Fruit fly (Drosophila melanogaster) whole organism, embryonic: ENCODE results near the gene RIOK2.

Experiments used
- CG16779 ChIP-seq: fragments of 200-800 bp; sonication (Bioruptor generic); IDR thresholded peaks from 2 replicates; pipeline ENCODE4 v1.3.6; 2022; ENCODE audit warnings: missing biosample characterization, missing genetic modification characterization
- CG16863 ChIP-seq: fragments of 200-800 bp; sonication (Bioruptor generic); optimal IDR thresholded peaks from 3 replicates; lab custom pipeline; 2016; ENCODE audit warnings: missing biosample characterization, missing genetic modification characterization
- CG8089 ChIP-seq: fragments of 200-800 bp; sonication (Bioruptor generic); optimal IDR thresholded peaks from 3 replicates; lab custom pipeline; 2016; ENCODE audit warnings: missing biosample characterization, missing genetic modification characterization
- Dfd ChIP-seq, 2 experiments: fragments of >200 bp; optimal IDR thresholded peaks; 2 replicates each; lab custom pipeline; 2017; ENCODE audit warnings: missing biosample characterization in 2 of 2, missing genetic modification characterization in 2 of 2
- Dll ChIP-seq: fragments of 200-800 bp; sonication (Bioruptor generic); IDR thresholded peaks from 4 replicates; pipeline ENCODE4 v1.3.6; 2022; ENCODE audit warnings: missing biosample characterization, missing genetic modification characterization; ENCODE audit not compliant: partially characterized antibody
- Hand ChIP-seq: fragments of 200-800 bp; sonication (Bioruptor generic); optimal IDR thresholded peaks from 2 replicates; lab custom pipeline; 2017; ENCODE audit warnings: mild to moderate bottlenecking, missing biosample characterization, missing genetic modification reagents, missing genetic modification characterization
- Sin3A ChIP-seq: fragments of >200 bp; optimal IDR thresholded peaks from 2 replicates; lab custom pipeline; 2018
- slou ChIP-seq: fragments of 200-800 bp; sonication (Bioruptor generic); optimal IDR thresholded peaks from 3 replicates; lab custom pipeline; 2016; ENCODE audit warnings: missing biosample characterization, missing genetic modification characterization
- sob ChIP-seq: fragments of 200-800 bp; sonication (Bioruptor generic); IDR thresholded peaks from 2 replicates; pipeline ENCODE4 v1.3.6; 2022; ENCODE audit warnings: missing biosample characterization, missing genetic modification characterization
- z ChIP-seq: fragments of 200-800 bp; sonication (Bioruptor generic); IDR thresholded peaks from 3 replicates; pipeline ENCODE4 v1.3.6; 2022; ENCODE audit warnings: missing biosample characterization, missing genetic modification characterization
- zfh1 ChIP-seq: fragments of 200-800 bp; sonication (Bioruptor generic); IDR thresholded peaks from 3 replicates; pipeline ENCODE4 v1.3.6; 2022; ENCODE audit warnings: missing biosample characterization, missing genetic modification characterization

- no peak for TF ChIP-seq Dfd (GFP tag; optimal IDR thresholded peaks at IDR 0.05; lab: Kevin White, UChicago)
- TF ChIP-seq Dll (GFP tag; lab: Robert Waterston, UW) = 0 out of 4 replicates have a peak, but pooled peaks have one; percentile 21
- TF ChIP-seq z = no peak
- peak; percentile 44; the same call in 1 of the 3 replicates for TF ChIP-seq zfh1 (GFP tag; lab: Robert Waterston, UW)
- peak; percentile 70 for TF ChIP-seq CG8089 (GFP tag; lab: Kevin White, UChicago)
- TF ChIP-seq sob (GFP tag; lab: Robert Waterston, UW) = no peak
- TF ChIP-seq CG16863 (GFP tag; lab: Kevin White, UChicago) = peak; percentile 82
- no peak for TF ChIP-seq Sin3A (lab: Kevin White, UChicago)
- peak; percentile 20 for TF ChIP-seq Hand
- TF ChIP-seq CG16779 (GFP tag; lab: Robert Waterston, UW) = no peak
- TF ChIP-seq slou (GFP tag; lab: Kevin White, UChicago) = peak; percentile 35
These were observed 33.2 kb upstream of the RIOK2 start, which contains the start of gene Cad96Cb for dm6 chr3R:25232271-25232989.
